Worm (Caenorhabditis elegans) whole organism, L4 larva: ENCODE measurements around the gene otpl-3.
A peak's percentile ranks its signal among the peaks of the same experiment; 100 is the strongest.

Experiments used
- F44E2.7 ChIP-seq: fragments of 200-800 bp; sonication (Bioruptor generic); IDR thresholded peaks from 2 replicates; pipeline ENCODE4 v2.1.2; 2022; ENCODE audit warnings: missing genetic modification characterization, missing compliant biosample characterization
- F49E8.2 ChIP-seq: sonication (generic microtip); optimal IDR thresholded peaks from 2 replicates; lab custom pipeline; 2016; ENCODE audit warnings: missing compliant biosample characterization, mild to moderate bottlenecking, missing genetic modification characterization, borderline replicate concordance
- T26A8.4 ChIP-seq: fragments of 200-800 bp; sonication (Bioruptor generic); IDR thresholded peaks from 2 replicates; pipeline ENCODE4 v1.3.6; 2022; ENCODE audit warnings: missing genetic modification characterization, missing compliant biosample characterization
- ZK546.5 ChIP-seq, 2 experiments: sonication (generic microtip); optimal IDR thresholded peaks; 2 replicates each; lab custom pipeline; 2017; ENCODE audit warnings: missing biosample characterization in 2 of 2, missing genetic modification characterization in 2 of 2
- aha-1 ChIP-seq: fragments of 150-350 bp; peaks from one replicate; lab custom pipeline; 2014; ENCODE audit warnings: missing biosample characterization, missing genetic modification characterization
- ama-1 ChIP-seq: fragments of 150-350 bp; optimal IDR thresholded peaks from 2 replicates; lab custom pipeline; 2014; ENCODE audit warnings: inconsistent platforms, mixed read lengths
- attf-4 ChIP-seq: sonication (generic microtip); optimal IDR thresholded peaks from 3 replicates; lab custom pipeline; 2017; ENCODE audit warnings: missing biosample characterization, missing genetic modification characterization
- ceh-20 ChIP-seq: fragments of 200-800 bp; sonication (Bioruptor generic); IDR thresholded peaks from 2 replicates; pipeline ENCODE4 v1.3.6; 2022; ENCODE audit warnings: missing genetic modification reagents, missing genetic modification characterization, missing compliant biosample characterization
- ctbp-1 ChIP-seq: fragments of 200-800 bp; sonication (Bioruptor generic); IDR thresholded peaks from 2 replicates; pipeline ENCODE4 v1.3.6; 2022; ENCODE audit warnings: missing genetic modification reagents, missing genetic modification characterization, missing compliant biosample characterization
- daf-16 ChIP-seq, 3 experiments: sonication (generic microtip); optimal IDR thresholded peaks; 2 replicates each; lab custom pipeline; 2016 to 2017; ENCODE audit warnings: missing genetic modification characterization in 3 of 3, missing genetic modification reagents in 3 of 3, mild to moderate bottlenecking in 2 of 3, missing compliant biosample characterization in 2 of 3, missing biosample characterization in 1 of 3, moderate library complexity in 1 of 3
- daf-19 ChIP-seq: fragments of 200-800 bp; sonication (Bioruptor generic); conservative IDR thresholded peaks from 2 replicates; pipeline ENCODE4 v1.3.6; 2022; ENCODE audit warnings: missing genetic modification characterization, missing compliant biosample characterization
- dmd-6 ChIP-seq: fragments of 200-800 bp; sonication (Bioruptor generic); IDR thresholded peaks from 2 replicates; pipeline ENCODE4 v1.3.6; 2022; ENCODE audit warnings: missing genetic modification reagents, missing genetic modification characterization, missing compliant biosample characterization
- dmd-8 ChIP-seq: fragments of 200-800 bp; sonication (Bioruptor generic); IDR thresholded peaks from 2 replicates; pipeline ENCODE4 v1.3.6; 2022; ENCODE audit warnings: missing genetic modification characterization, missing compliant biosample characterization
- duxl-1 ChIP-seq: sonication (generic microtip); optimal IDR thresholded peaks from 2 replicates; lab custom pipeline; 2016; ENCODE audit warnings: mild to moderate bottlenecking, missing genetic modification characterization, moderate library complexity, missing compliant biosample characterization; ENCODE audit not compliant: poor library complexity
- dve-1 ChIP-seq: sonication (generic microtip); optimal IDR thresholded peaks from 2 replicates; lab custom pipeline; 2017; ENCODE audit warnings: antibody characterized with exemption, mild to moderate bottlenecking, missing genetic modification characterization, missing compliant biosample characterization; ENCODE audit not compliant: insufficient read depth
- egl-27 ChIP-seq: sonication (generic microtip); optimal IDR thresholded peaks from 3 replicates; lab custom pipeline; 2017; ENCODE audit warnings: missing biosample characterization, missing genetic modification reagents, missing genetic modification characterization
- egl-43 ChIP-seq: fragments of 200-800 bp; sonication (Bioruptor generic); IDR thresholded peaks from 2 replicates; pipeline ENCODE4 v1.3.6; 2022; ENCODE audit warnings: missing genetic modification reagents, missing genetic modification characterization, missing compliant biosample characterization
- gei-8 ChIP-seq: fragments of 200-800 bp; sonication (Bioruptor generic); optimal IDR thresholded peaks from 2 replicates; lab custom pipeline; 2018; ENCODE audit warnings: mild to moderate bottlenecking, missing genetic modification characterization, missing compliant biosample characterization
- hif-1 ChIP-seq, 2 experiments: sonication (generic microtip); optimal IDR thresholded peaks; 2 replicates each; lab custom pipeline; 2016 to 2017; ENCODE audit warnings: missing compliant biosample characterization in 2 of 2, missing genetic modification characterization in 2 of 2, missing genetic modification reagents in 2 of 2, missing genotype in 2 of 2, mild to moderate bottlenecking in 1 of 2
- hlh-11 ChIP-seq: fragments of 200-800 bp; sonication (Bioruptor generic); optimal IDR thresholded peaks from 2 replicates; lab custom pipeline; 2018; ENCODE audit warnings: mild to moderate bottlenecking, missing genetic modification characterization, missing compliant biosample characterization
- hlh-30 ChIP-seq: sonication (generic microtip); optimal IDR thresholded peaks from 2 replicates; lab custom pipeline; 2017; ENCODE audit warnings: antibody characterized with exemption, mild to moderate bottlenecking, missing genetic modification characterization, missing compliant biosample characterization; ENCODE audit not compliant: insufficient read depth
- jun-1 ChIP-seq: fragments of 150-350 bp; optimal IDR thresholded peaks from 2 replicates; lab custom pipeline; 2014; ENCODE audit warnings: missing biosample characterization, missing genetic modification reagents, missing genetic modification characterization
- lin-1 ChIP-seq: fragments of 200-800 bp; sonication (Bioruptor generic); IDR thresholded peaks from 2 replicates; pipeline ENCODE4 v1.3.6; 2022; ENCODE audit warnings: missing genetic modification reagents, missing genetic modification characterization, missing compliant biosample characterization
- lin-15B ChIP-seq: fragments of 150-350 bp; sonication (generic microtip); optimal IDR thresholded peaks from 3 replicates; lab custom pipeline; 2014; ENCODE audit warnings: missing biosample characterization, missing genetic modification characterization
- lin-38 ChIP-seq: fragments of 200-800 bp; sonication (Bioruptor generic); IDR thresholded peaks from 2 replicates; pipeline ENCODE4 v1.3.6; 2022; ENCODE audit warnings: missing genetic modification reagents, missing genetic modification characterization, missing compliant biosample characterization
- lir-3 ChIP-seq: sonication (generic microtip); optimal IDR thresholded peaks from 2 replicates; lab custom pipeline; 2016; ENCODE audit warnings: mild to moderate bottlenecking, missing genetic modification characterization, missing compliant biosample characterization
- lsy-2 ChIP-seq, 2 experiments: fragments of 150-350 bp in 1 of 2; sonication (generic microtip) in 1 of 2; optimal IDR thresholded peaks; 2 replicates each; lab custom pipeline; 2014 to 2017; ENCODE audit warnings: missing biosample characterization in 2 of 2, missing genetic modification characterization in 2 of 2
- madf-5 ChIP-seq, 2 experiments: fragments of 200-800 bp; sonication (Bioruptor generic); IDR thresholded peaks; 2 replicates each; pipeline ENCODE4 v1.3.6; 2022; ENCODE audit warnings: missing compliant biosample characterization in 2 of 2, missing genetic modification characterization in 2 of 2
- mep-1 ChIP-seq: fragments of 150-350 bp; sonication (generic microtip); optimal IDR thresholded peaks from 3 replicates; lab custom pipeline; 2014; ENCODE audit warnings: missing biosample characterization, missing genetic modification characterization
- mxl-3 ChIP-seq: fragments of 200-800 bp; sonication (Bioruptor generic); optimal IDR thresholded peaks from 2 replicates; lab custom pipeline; 2018; ENCODE audit warnings: mild to moderate bottlenecking, missing genetic modification characterization, missing compliant biosample characterization
- nhr-102 ChIP-seq: sonication (generic microtip); optimal IDR thresholded peaks from 2 replicates; lab custom pipeline; 2016; ENCODE audit warnings: mild to moderate bottlenecking, missing genetic modification characterization, moderate library complexity, missing compliant biosample characterization
- nhr-111 ChIP-seq: fragments of 200-800 bp; sonication (Bioruptor generic); optimal IDR thresholded peaks from 2 replicates; lab custom pipeline; 2018; ENCODE audit warnings: mild to moderate bottlenecking, missing genetic modification characterization, missing compliant biosample characterization
- nhr-28 ChIP-seq: fragments of 150-350 bp; optimal IDR thresholded peaks from 2 replicates; lab custom pipeline; 2014; ENCODE audit warnings: missing biosample characterization, missing genetic modification characterization
- nhr-41 ChIP-seq: fragments of 200-800 bp; sonication (Bioruptor generic); IDR thresholded peaks from 2 replicates; pipeline ENCODE4 v1.3.6; 2022; ENCODE audit warnings: missing genetic modification reagents, missing genetic modification characterization, missing compliant biosample characterization
- nhr-42 ChIP-seq: fragments of 200-800 bp; sonication (Bioruptor generic); IDR thresholded peaks from 2 replicates; pipeline ENCODE4 v1.3.6; 2022; ENCODE audit warnings: missing genetic modification characterization, missing compliant biosample characterization
- nhr-48 ChIP-seq: sonication (generic microtip); optimal IDR thresholded peaks from 2 replicates; lab custom pipeline; 2016; ENCODE audit warnings: mild to moderate bottlenecking, missing genetic modification characterization, missing compliant biosample characterization
- nhr-77 ChIP-seq: fragments of 150-350 bp; optimal IDR thresholded peaks from 2 replicates; lab custom pipeline; 2014; ENCODE audit warnings: missing biosample characterization, missing genetic modification characterization
- php-3 ChIP-seq: fragments of 200-800 bp; sonication (Bioruptor generic); IDR thresholded peaks from 2 replicates; pipeline ENCODE4 v1.3.6; 2022; ENCODE audit warnings: missing genetic modification reagents, missing genetic modification characterization, missing compliant biosample characterization
- pqm-1 ChIP-seq: sonication (generic microtip); optimal IDR thresholded peaks from 2 replicates; lab custom pipeline; 2017; ENCODE audit warnings: missing biosample characterization, missing genetic modification characterization
- sdz-12 ChIP-seq: fragments of 200-800 bp; sonication (Bioruptor generic); optimal IDR thresholded peaks from 2 replicates; lab custom pipeline; 2018; ENCODE audit warnings: mild to moderate bottlenecking, missing genetic modification characterization, missing compliant biosample characterization
- skn-1 ChIP-seq: fragments of 150-350 bp; optimal IDR thresholded peaks from 2 replicates; lab custom pipeline; 2014; ENCODE audit warnings: missing biosample characterization, missing genetic modification characterization
- snpc-1.2 ChIP-seq: fragments of 200-800 bp; sonication (Bioruptor generic); IDR thresholded peaks from 2 replicates; pipeline ENCODE4 v1.3.6; 2022; ENCODE audit warnings: missing genetic modification reagents, missing genetic modification characterization, missing compliant biosample characterization
- zag-1 ChIP-seq: fragments of 150-350 bp; optimal IDR thresholded peaks from 2 replicates; lab custom pipeline; 2014; ENCODE audit warnings: missing biosample characterization, missing genetic modification characterization
- zfp-2 ChIP-seq: sonication (generic microtip); optimal IDR thresholded peaks from 2 replicates; lab custom pipeline; 2016; ENCODE audit warnings: mild to moderate bottlenecking, missing genetic modification characterization, missing compliant biosample characterization
- zfp-3 ChIP-seq: fragments of 200-800 bp; sonication (Bioruptor generic); conservative IDR thresholded peaks from 2 replicates; pipeline ENCODE4 v1.3.6; 2022; ENCODE audit warnings: missing genetic modification reagents, missing genetic modification characterization, missing compliant biosample characterization
- ztf-7 ChIP-seq: fragments of 150-350 bp; optimal IDR thresholded peaks from 2 replicates; lab custom pipeline; 2014; ENCODE audit warnings: missing biosample characterization, missing genetic modification characterization

The otpl-3 gene

DNA sequence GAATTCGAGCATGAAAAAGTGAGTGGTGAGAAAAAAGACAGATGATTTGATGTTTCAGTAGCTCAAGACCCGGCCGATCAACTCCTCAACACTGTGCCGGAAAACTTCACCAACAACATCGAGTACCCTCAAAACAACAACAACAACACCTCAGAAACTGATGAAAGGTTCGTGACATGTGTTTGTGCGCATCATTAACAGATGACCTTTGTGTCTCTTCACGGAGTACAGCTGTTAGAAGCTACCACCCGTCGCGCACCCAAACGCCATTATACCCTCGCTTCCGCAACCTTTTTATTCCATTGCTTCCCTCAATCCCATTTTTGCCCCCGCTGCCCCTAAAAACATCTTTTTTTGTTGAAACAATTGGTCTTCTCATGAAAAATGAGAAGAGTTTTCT is 9.3 kb downstream of the otpl-3 start:
- TF ChIP-seq nhr-77 (tag; lab: Kevin White, UChicago) (no peak), daf-16 (GFP tag; optimal IDR thresholded peaks at IDR 0.05; lab: Kevin White, UChicago) (peak in 1 of 2 experiments; percentile 64), daf-16 (tag; optimal IDR thresholded peaks at IDR 0.05; lab: Kevin White, UChicago) (no peak)

DNA sequence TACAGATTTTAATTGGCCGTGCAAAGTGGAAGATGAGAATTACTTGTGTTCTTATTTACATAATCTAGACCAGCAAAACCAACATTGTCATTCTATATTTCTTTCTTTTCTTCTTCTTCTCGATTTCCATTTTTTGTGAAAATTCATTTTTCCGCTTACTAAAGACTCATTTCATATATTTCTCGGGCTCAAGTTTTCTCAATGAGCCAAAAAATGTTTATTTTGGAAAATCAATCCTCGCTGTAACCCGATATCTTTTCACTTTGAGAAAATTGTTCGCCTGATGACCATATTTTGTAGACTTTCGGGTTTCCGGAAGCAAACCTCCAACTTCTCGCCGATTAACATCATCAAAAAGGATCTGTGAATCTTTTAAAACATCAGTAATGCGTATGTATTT is 10.6 kb downstream of the otpl-3 start, which contains the start of gene nhx-4:
Gene nhx-4 (plus strand): TSS at position 301 of the 400 bp plus-strand sequence.
- no peak for TF ChIP-seq madf-5 (GFP tag; IDR thresholded peaks at IDR 0.05; lab: Robert Waterston, UW)
- no peak for TF ChIP-seq aha-1 (tag; lab: Kevin White, UChicago)
- no peak for TF ChIP-seq ctbp-1 (GFP tag; lab: Robert Waterston, UW)
- TF ChIP-seq ZK546.5 (tag; optimal IDR thresholded peaks at IDR 0.05; lab: Kevin White, UChicago): no peak

ce11 chrX:6905581-6905980 is 19.0 kb downstream of the otpl-3 start:
- TF ChIP-seq dmd-8 (GFP tag; lab: Robert Waterston, UW) (no peak), duxl-1 (tag; lab: Kevin White, UChicago) (no peak), nhr-42 (no peak), nhr-48 (tag; lab: Kevin White, UChicago) (peak; percentile 50), hlh-11 (tag; lab: Kevin White, UChicago) (peak; percentile 76), lin-38 (no peak), zfp-2 (no peak), nhr-77 (tag; lab: Kevin White, UChicago) (peak; percentile 55), ztf-7 (tag; lab: Kevin White, UChicago) (peak; percentile 61), lir-3 (tag; lab: Kevin White, UChicago) (no peak), zfp-3 (GFP tag; lab: Robert Waterston, UW) (no peak), attf-4 (tag; lab: Kevin White, UChicago) (no peak), snpc-1.2 (no peak), T26A8.4 (GFP tag; lab: Robert Waterston, UW) (no peak), gei-8 (GFP tag; lab: Kevin White, UChicago) (no peak), egl-27 (tag; lab: Kevin White, UChicago) (no peak), php-3 (GFP tag; lab: Robert Waterston, UW) (peak; percentile 51; the same call in 1 of the 2 replicates), dmd-6 (GFP tag; lab: Robert Waterston, UW) (peak; percentile 85), hlh-30 (tag; lab: Kevin White, UChicago) (peak; percentile 25), ama-1 (lab: Kevin White, UChicago) (no peak), zag-1 (no peak), lin-1 (GFP tag; lab: Robert Waterston, UW) (0 out of 2 replicates have a peak, but pooled peaks have one; percentile 13), hif-1 (tag; optimal IDR thresholded peaks at IDR 0.05; lab: Kevin White, UChicago) (peak in 1 of 2 experiments; percentile 21), lin-15B (no peak), F49E8.2 (tag; lab: Kevin White, UChicago) (no peak), lsy-2 (tag; optimal IDR thresholded peaks at IDR 0.05; lab: Kevin White, UChicago) (no peak), egl-43 (GFP tag; lab: Robert Waterston, UW) (no peak), dve-1 (tag; lab: Kevin White, UChicago) (peak; percentile 86), nhr-102 (peak; percentile 8), daf-16 (GFP tag; optimal IDR thresholded peaks at IDR 0.05; lab: Kevin White, UChicago) (no peak), daf-16 (tag; optimal IDR thresholded peaks at IDR 0.05; lab: Kevin White, UChicago) (peak; percentile 78), mxl-3 (GFP tag; lab: Kevin White, UChicago) (no peak), nhr-28 (tag; lab: Kevin White, UChicago) (peak; percentile 77), ZK546.5 (tag; optimal IDR thresholded peaks at IDR 0.05; lab: Kevin White, UChicago) (no peak), jun-1 (tag; lab: Kevin White, UChicago) (no peak), skn-1 (tag; lab: Kevin White, UChicago) (no peak), nhr-111 (no peak), ceh-20 (GFP tag; lab: Robert Waterston, UW) (0 out of 2 replicates have a peak, but pooled peaks have one; percentile 17), nhr-41 (GFP tag; lab: Robert Waterston, UW) (0 out of 2 replicates have a peak, but pooled peaks have one; percentile 10), pqm-1 (tag; lab: Kevin White, UChicago) (peak; percentile 88), mep-1 (tag; lab: Kevin White, UChicago) (peak; percentile 50), daf-19 (GFP tag; lab: Robert Waterston, UW) (no peak), F44E2.7 (GFP tag; lab: Robert Waterston, UW) (no peak), sdz-12 (GFP tag; lab: Kevin White, UChicago) (no peak)
